Worm (Caenorhabditis elegans): Measurements from ENCODE around the gene pink-1.

ce11 chrII:5408924-5409323 is 13.4 kb upstream of the pink-1 start, which contains the start of the genes EEED8.12 and EEED8.4:
- TF ChIP-seq dmd-8 (GFP tag; IDR thresholded peaks at IDR 0.05) (no peak), unc-130 (GFP tag; optimal IDR thresholded peaks at IDR 0.05) (no peak), nhr-237 (tag; optimal IDR thresholded peaks at IDR 0.05) (no peak), mdt-29 (GFP tag; IDR thresholded peaks at IDR 0.05) (no peak), aly-2 (tag; optimal IDR thresholded peaks at IDR 0.05) (no peak), ama-1 (optimal IDR thresholded peaks at IDR 0.05) (no peak)

Data from whole organism, L4 larva.